Worm (Caenorhabditis elegans) whole organism, L2 larva: Measurements from ENCODE around the gene fmil-1.

Experiments
- F13H6.1 ChIP-seq: sonication (generic microtip); optimal IDR thresholded peaks from 2 replicates; lab custom pipeline; 2016; ENCODE audit warnings: missing genetic modification characterization, missing compliant biosample characterization
- ama-1 ChIP-seq: fragments of 150-350 bp; optimal IDR thresholded peaks from 2 replicates; lab custom pipeline; 2018; ENCODE audit warnings: inconsistent platforms
- ceh-82 ChIP-seq: fragments of 150-350 bp; optimal IDR thresholded peaks from 2 replicates; lab custom pipeline; 2014; ENCODE audit warnings: missing biosample characterization, missing genetic modification characterization
- egl-27 ChIP-seq: sonication (generic microtip); optimal IDR thresholded peaks from 3 replicates; lab custom pipeline; 2017; ENCODE audit warnings: missing biosample characterization, missing genetic modification reagents, missing genetic modification characterization
- lin-39 ChIP-seq: fragments of 150-350 bp; optimal IDR thresholded peaks from 2 replicates; lab custom pipeline; 2014; ENCODE audit warnings: missing biosample characterization, missing genetic modification reagents, missing genetic modification characterization
- lsy-2 ChIP-seq, 2 experiments: fragments of 150-350 bp in 1 of 2; sonication (generic microtip) in 1 of 2; optimal IDR thresholded peaks; 2 replicates each; lab custom pipeline; 2014 to 2017; ENCODE audit warnings: missing biosample characterization in 2 of 2, missing genetic modification characterization in 2 of 2
- nhr-237 ChIP-seq: fragments of 150-350 bp; optimal IDR thresholded peaks from 2 replicates; lab custom pipeline; 2014; ENCODE audit warnings: missing biosample characterization, missing genetic modification characterization
- nhr-25 ChIP-seq: fragments of 150-350 bp; sonication (generic microtip); optimal IDR thresholded peaks from 3 replicates; lab custom pipeline; 2014; ENCODE audit warnings: missing biosample characterization, missing genetic modification characterization
- sma-9 ChIP-seq, 2 experiments: fragments of 150-350 bp in 1 of 2; sonication (generic microtip) in 1 of 2; optimal IDR thresholded peaks; 2 replicates each; lab custom pipeline; 2014 to 2016; ENCODE audit warnings: missing genetic modification characterization in 2 of 2, mild to moderate bottlenecking in 1 of 2, missing biosample characterization in 1 of 2, missing compliant biosample characterization in 1 of 2, missing genetic modification reagents in 1 of 2, moderate library complexity in 1 of 2
- unc-39 ChIP-seq: fragments of 150-350 bp; optimal IDR thresholded peaks from 2 replicates; lab custom pipeline; 2014; ENCODE audit warnings: missing biosample characterization, missing genetic modification characterization
- unc-55 ChIP-seq: fragments of 150-350 bp; sonication (generic microtip); optimal IDR thresholded peaks from 3 replicates; lab custom pipeline; 2014; ENCODE audit warnings: missing biosample characterization, missing genetic modification reagents, missing genetic modification characterization

DNA sequence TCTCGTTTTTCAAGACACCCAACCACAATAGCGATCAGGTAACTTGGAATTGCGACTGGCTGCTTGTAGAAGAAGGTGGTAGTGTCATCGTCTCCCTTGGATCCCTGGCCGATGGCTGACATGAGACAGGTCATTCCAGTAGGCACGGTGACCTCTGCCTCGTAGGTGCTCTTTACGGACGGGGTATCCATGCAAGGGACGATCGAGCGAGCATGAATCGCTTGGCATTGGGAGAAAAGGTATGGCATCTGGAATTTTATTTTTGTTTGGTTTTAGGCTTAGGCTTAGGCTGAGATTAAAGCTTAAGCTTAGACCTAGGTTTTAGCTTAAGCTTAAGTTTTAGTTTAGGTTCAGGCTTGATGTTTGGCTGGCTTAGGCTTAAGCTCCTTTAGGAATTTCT lies 57.5 kb downstream of the fmil-1 start:
- TF ChIP-seq unc-55 (no peak), sma-9 (GFP tag; optimal IDR thresholded peaks at IDR 0.05; lab: Kevin White, UChicago) (no peak), sma-9 (tag; optimal IDR thresholded peaks at IDR 0.05; lab: Kevin White, UChicago) (no peak), ceh-82 (tag; lab: Kevin White, UChicago) (no peak), egl-27 (tag; lab: Kevin White, UChicago) (no peak), ama-1 (no peak), lsy-2 (tag; optimal IDR thresholded peaks at IDR 0.05; lab: Kevin White, UChicago) (no peak), nhr-237 (no peak), nhr-25 (no peak), lin-39 (tag; lab: Kevin White, UChicago) (no peak), F13H6.1 (no peak), unc-39 (no peak)
